Worm (Caenorhabditis elegans): ENCODE results near the gene npax-2.

- TF ChIP-seq hlh-8 (tag; optimal IDR thresholded peaks at IDR 0.05) = no peak
- TF ChIP-seq pha-4 (tag; optimal IDR thresholded peaks at IDR 0.05) = no peak
- no peak for TF ChIP-seq tbx-7 (tag; optimal IDR thresholded peaks at IDR 0.05)
- no peak for TF ChIP-seq ceh-22 (tag; optimal IDR thresholded peaks at IDR 0.05)
- TF ChIP-seq madf-2 (tag; optimal IDR thresholded peaks at IDR 0.05) = no peak
- TF ChIP-seq ceh-14 (tag; optimal IDR thresholded peaks at IDR 0.05) = no peak
Measured at ce11 chrX:2120961-2121360, 28.9 kb downstream of the npax-2 start, which contains the start of gene gpa-5.
